Fruit fly (Drosophila melanogaster) whole organism: ENCODE data around the gene mRpL16.

Experiments
- CG8478 ChIP-seq: fragments of >200 bp; optimal IDR thresholded peaks from 2 replicates; lab custom pipeline; 2018; ENCODE audit warnings: inconsistent platforms
- Dll ChIP-seq: fragments of >200 bp; optimal IDR thresholded peaks from 2 replicates; lab custom pipeline; 2017
- EcR ChIP-seq, 2 experiments: fragments of >200 bp; optimal IDR thresholded peaks; 2 replicates each; lab custom pipeline; 2017; ENCODE audit warnings: missing biosample characterization in 2 of 2, missing genetic modification characterization in 2 of 2, missing genetic modification reagents in 2 of 2
- pan ChIP-seq: fragments of >200 bp; optimal IDR thresholded peaks from 2 replicates; lab custom pipeline; 2017
- psq ChIP-seq: fragments of >200 bp; optimal IDR thresholded peaks from 2 replicates; lab custom pipeline; 2017
- usp ChIP-seq: fragments of >200 bp; optimal IDR thresholded peaks from 2 replicates; lab custom pipeline; 2017; ENCODE audit warnings: missing biosample characterization, missing genetic modification characterization, mixed read lengths

Gene mRpL16

DNA sequence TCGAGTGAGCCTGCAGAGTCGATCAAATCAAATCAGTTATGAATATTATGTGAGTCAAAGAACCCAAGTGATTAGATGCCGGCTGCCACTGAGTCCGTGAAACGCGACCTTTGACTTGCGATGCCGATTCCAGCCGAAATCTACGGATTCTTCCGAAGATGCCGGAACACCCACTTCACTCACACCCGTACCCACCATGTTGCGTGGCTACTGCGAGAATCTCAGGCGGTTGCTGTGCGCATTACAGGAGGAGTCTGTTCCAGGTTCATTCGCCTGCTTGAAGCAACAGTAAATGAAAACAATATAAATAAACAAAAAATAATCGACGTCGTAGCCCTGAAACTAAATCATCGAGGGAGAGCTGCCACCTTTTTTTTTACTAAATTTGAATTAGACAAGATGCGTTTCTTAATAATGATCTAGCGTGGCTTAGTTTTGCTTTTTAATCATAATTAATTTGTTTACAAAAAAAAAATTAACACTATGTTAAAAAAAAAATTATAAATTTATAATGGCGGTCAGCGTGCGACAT, 11.6 kb downstream of the mRpL16 start, which contains the start of gene Ldaf1:
Ldaf1 (minus strand) TSS at position 307 of the 532 bp plus-strand sequence.
- no peak for TF ChIP-seq EcR (GFP tag; optimal IDR thresholded peaks at IDR 0.05; lab: Kevin White, UChicago)
- TF ChIP-seq CG8478 = no peak
- TF ChIP-seq pan (lab: Kevin White, UChicago) = no peak
- no peak for TF ChIP-seq usp (GFP tag; lab: Kevin White, UChicago)
- no peak for TF ChIP-seq Dll (lab: Kevin White, UChicago)
- no peak for TF ChIP-seq psq (lab: Kevin White, UChicago)

DNA sequence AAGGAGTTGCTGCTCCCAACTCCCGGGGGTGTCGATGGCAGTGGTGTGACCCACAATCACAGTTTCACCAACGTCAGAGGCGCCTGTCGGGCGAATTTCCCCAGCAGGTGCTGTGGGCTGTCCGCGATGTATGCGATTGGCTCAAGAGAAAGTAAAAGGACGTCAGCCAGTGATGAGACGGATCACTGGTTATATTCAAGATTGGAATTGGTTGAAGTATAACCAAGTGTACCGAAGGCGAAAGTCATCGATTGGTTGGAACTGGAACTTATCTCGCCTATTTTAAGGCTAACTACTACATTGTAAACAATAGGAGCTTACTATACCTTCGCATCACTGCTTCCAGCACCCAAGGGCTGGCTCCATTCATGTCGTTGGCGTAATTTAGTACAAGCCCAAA, 13.0 kb downstream of the mRpL16 start, which contains the start of gene CG32801:
CG32801 (minus strand) TSS at position 101 of the 400 bp plus-strand sequence.
- TF ChIP-seq CG8478 = no peak
- TF ChIP-seq EcR (GFP tag; optimal IDR thresholded peaks at IDR 0.05; lab: Kevin White, UChicago) = no peak
- TF ChIP-seq usp (GFP tag; lab: Kevin White, UChicago) = no peak
- TF ChIP-seq psq (lab: Kevin White, UChicago) = no peak
- TF ChIP-seq pan (lab: Kevin White, UChicago) = no peak
- no peak for TF ChIP-seq Dll (lab: Kevin White, UChicago)

DNA sequence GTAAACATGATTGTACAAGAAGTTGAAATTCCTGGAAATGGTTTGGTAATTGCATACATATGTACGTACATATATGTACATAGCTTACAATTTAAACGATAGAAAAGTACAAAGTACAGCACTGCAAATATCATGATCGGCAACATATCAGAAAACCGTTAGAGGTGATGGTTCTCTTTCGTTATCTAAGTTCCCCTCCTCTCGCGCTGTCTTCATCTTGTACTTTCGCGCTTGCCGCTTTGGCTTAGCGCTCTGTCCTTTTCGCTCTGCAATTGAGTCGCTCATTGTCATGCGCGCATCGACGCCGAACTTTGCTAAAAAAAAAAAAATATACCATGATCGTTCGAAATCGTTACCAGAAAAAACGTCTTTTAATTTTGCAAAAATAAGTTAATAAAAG, 13.9 kb downstream of the mRpL16 start:
- TF ChIP-seq usp (GFP tag; lab: Kevin White, UChicago) (no peak), psq (lab: Kevin White, UChicago) (no peak), pan (lab: Kevin White, UChicago) (no peak), EcR (GFP tag; optimal IDR thresholded peaks at IDR 0.05; lab: Kevin White, UChicago) (no peak), CG8478 (no peak), Dll (lab: Kevin White, UChicago) (no peak)

DNA sequence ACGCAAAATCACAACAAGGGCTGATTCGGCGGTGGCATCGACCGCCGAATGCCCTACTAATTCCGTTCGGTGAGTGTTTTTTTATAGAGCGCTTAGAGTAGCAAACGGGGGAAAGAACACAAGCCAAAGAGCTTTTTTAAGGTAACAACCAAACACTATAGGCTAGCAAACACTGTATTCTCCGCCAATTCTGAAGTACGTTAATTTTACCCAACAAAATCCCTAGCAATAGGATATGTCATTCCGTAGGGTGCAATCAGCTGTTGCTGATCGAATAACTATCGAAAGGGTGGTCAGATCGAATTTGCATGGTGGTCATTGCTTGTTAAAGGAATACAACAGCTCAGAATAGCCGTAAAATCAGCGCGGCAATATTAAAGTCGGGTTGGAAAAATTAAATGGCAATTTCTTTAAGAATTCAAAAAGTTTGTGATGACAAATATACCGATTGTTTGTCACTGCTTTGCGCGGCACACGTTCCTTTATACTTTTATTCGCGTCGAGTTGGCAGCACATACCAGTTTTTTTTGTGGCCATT, 17.7 kb downstream of the mRpL16 start, which contains the start of gene mip130:
mip130 (plus strand) TSS at position 513 of the 538 bp plus-strand sequence.
- TF ChIP-seq CG8478 = no peak
- TF ChIP-seq psq (lab: Kevin White, UChicago) = no peak
- TF ChIP-seq Dll (lab: Kevin White, UChicago) = no peak

DNA sequence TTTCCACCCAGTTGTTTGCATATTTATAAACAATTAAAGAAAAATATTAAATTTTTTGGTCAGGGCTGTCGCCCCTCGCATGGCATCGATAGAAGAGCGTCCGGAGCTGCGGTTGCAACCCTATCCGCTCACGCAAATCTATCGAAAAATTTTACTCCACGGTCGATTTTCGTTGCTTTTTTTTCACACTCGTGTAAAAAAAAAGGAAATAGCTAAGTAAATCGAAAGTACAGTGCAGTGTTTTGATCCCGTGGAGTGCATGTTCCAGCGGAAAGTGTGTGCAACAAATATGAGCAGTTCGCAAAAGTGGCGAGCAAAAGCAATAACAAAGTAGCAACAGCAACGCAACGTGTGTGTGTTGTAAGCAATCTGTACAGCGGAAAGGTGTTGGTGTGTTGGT, 18.7 kb downstream of the mRpL16 start, which contains the start of the genes Edem1 and Rbcn-3B:
Edem1 (minus strand) TSS at position 71 of the 400 bp plus-strand sequence.
Rbcn-3B (plus strand) TSS at position 164 of the 400 bp plus-strand sequence.
- TF ChIP-seq pan (lab: Kevin White, UChicago) (no peak), Dll (lab: Kevin White, UChicago) (no peak), usp (GFP tag; lab: Kevin White, UChicago) (no peak), CG8478 (no peak), psq (lab: Kevin White, UChicago) (no peak), EcR (GFP tag; optimal IDR thresholded peaks at IDR 0.05; lab: Kevin White, UChicago) (no peak)

DNA sequence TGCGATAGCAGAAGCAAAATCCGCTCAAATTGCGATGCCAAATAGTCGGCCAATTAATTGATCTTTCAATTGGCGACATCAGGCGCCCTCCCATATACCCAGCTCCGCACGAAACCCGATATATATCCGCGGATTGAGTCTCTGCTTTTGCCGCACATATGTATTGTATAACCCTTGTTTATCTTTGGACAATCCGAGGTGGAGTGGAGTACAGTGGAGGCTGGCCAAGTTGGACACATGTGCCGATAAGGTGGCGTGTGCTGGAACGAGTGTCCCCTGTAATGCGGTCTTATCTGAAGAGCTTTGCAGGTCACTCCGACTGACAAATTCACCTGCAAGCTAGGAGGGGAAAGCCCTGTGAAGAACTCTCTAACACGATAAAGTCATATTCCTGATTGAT, 19.5 kb downstream of the mRpL16 start:
- no peak for TF ChIP-seq Dll (lab: Kevin White, UChicago)
- no peak for TF ChIP-seq psq (lab: Kevin White, UChicago)
- TF ChIP-seq EcR (GFP tag; optimal IDR thresholded peaks at IDR 0.05; lab: Kevin White, UChicago) = no peak
- TF ChIP-seq CG8478 = no peak
- no peak for TF ChIP-seq pan (lab: Kevin White, UChicago)
- TF ChIP-seq usp (GFP tag; lab: Kevin White, UChicago) = no peak

DNA sequence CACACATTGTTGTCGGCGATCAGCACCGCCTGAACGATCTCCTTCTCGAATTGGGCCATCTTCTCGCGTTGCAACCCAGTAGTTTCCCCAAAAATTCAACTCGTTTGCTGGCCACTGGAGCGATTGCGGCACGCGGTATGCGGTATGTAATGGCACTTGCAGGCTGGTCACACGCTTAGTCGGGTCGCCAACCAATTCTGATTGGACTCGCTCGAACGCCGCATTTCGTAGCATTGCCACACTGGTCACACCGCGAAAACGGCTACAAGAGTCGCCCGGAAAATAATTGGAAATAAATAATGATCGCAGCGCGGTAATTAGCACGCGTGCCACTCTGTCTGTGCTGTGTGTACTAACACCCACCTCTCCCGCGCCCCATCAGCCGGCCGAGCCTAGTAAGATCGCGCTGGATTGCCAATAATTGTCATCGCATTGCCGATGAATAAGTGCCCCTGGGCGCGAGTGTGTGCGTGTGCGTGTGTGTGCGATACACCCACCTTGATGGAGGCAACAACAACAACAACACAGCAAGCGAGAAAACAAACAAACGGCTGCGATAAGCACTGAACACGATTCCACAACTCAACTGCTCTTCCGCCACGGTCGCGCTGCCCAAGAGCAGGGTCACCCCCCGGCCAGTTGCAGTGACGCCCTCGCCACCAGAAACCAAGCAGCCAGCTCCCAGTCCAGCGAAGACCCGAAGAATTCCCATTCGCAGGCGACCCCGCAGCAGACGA, 32.9 kb downstream of the mRpL16 start, which contains the start of the genes eIF2Bepsilon and Ocrl:
eIF2Bepsilon (minus strand) TSS at position 110 of the 737 bp plus-strand sequence.
Ocrl (plus strand) TSS at position 217 of the 737 bp plus-strand sequence.
- no peak for TF ChIP-seq CG8478
- peak; percentile 26 for TF ChIP-seq Dll (lab: Kevin White, UChicago)

DNA sequence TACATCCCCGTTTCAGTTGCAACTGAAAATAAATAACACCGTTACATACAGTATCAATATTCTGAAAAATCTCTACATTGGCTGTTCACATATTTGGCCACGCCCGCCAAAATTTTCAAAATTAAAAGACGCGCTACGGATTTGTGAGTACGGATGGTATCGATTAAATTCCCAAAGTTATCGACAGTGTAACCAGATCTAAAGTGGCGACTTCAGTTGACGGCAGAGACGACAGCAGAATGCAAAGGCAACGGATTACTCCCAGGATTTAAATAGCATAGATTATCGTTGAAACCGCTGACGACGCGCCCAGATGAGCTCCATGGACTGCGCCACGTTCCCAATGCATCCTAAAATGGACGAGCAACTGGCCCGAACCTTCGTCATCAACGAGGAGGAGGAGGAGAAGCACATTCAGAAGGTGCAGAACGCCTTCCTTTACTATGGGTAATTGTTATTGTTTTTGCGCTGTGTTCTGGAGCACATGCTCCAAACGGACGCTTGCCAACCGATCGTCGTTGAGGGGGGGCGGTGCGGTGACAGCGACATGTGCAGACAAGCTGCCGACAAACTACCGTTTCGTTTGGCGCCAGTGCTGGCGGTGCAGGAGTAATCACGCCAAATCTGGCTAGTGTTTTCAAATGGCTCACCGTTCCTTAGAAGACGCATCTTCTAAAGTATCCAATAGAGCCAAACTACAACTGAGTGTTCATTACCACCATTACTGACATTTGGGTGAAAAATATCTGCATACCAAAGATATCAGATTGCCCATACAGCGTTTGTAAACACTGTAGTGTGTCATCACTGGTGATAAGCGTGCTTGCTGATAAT, 37.6 kb downstream of the mRpL16 start, which contains the start of gene CG11596:
CG11596 (plus strand) TSS at position 211 of the 834 bp plus-strand sequence.
- TF ChIP-seq psq (lab: Kevin White, UChicago) = no peak
- no peak for TF ChIP-seq usp (GFP tag; lab: Kevin White, UChicago)
- no peak for TF ChIP-seq EcR (GFP tag; optimal IDR thresholded peaks at IDR 0.05; lab: Kevin White, UChicago)
- TF ChIP-seq CG8478 = no peak
- TF ChIP-seq pan (lab: Kevin White, UChicago) = no peak

DNA sequence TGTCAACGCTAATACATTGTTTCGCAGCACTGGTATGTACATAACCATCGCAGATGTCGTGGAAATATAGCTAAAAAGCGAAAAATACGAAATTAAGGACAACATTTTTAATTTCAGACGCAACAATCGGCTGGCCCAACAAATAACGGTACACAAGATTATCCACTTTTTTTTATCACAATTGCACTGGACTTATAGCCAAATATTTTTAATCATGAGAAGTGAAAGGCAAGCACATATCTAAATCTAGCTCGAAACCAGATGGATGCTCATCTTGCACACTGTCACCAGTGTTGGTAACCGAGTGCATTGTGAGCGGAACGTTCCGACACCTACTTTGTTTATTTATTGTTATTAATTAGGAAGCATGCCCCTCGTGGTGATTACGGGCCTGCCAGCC, 50.0 kb downstream of the mRpL16 start, which contains the start of the genes CG3857 and CG3587:
CG3857 (minus strand) TSS at position 21 of the 400 bp plus-strand sequence.
CG3587 (plus strand) TSS at position 288 of the 400 bp plus-strand sequence.
- TF ChIP-seq Dll (lab: Kevin White, UChicago) (no peak), CG8478 (no peak), psq (lab: Kevin White, UChicago) (no peak), pan (lab: Kevin White, UChicago) (no peak), EcR (GFP tag; optimal IDR thresholded peaks at IDR 0.05; lab: Kevin White, UChicago) (no peak), usp (GFP tag; lab: Kevin White, UChicago) (no peak)
